Worm (Caenorhabditis elegans) whole organism, L4 larva: ENCODE results near the gene ttr-6.

Experiments used
- F10B5.3 ChIP-seq: sonication (generic microtip); optimal IDR thresholded peaks from 2 replicates; lab custom pipeline; 2016; ENCODE audit warnings: mild to moderate bottlenecking, missing genetic modification characterization, missing compliant biosample characterization
- F44E2.7 ChIP-seq: fragments of 200-800 bp; sonication (Bioruptor generic); IDR thresholded peaks from 2 replicates; pipeline ENCODE4 v2.1.2; 2022; ENCODE audit warnings: missing genetic modification characterization, missing compliant biosample characterization
- F49E8.2 ChIP-seq: sonication (generic microtip); optimal IDR thresholded peaks from 2 replicates; lab custom pipeline; 2016; ENCODE audit warnings: missing compliant biosample characterization, mild to moderate bottlenecking, missing genetic modification characterization, borderline replicate concordance
- Y5F2A.4 ChIP-seq: fragments of 200-800 bp; sonication (Bioruptor generic); optimal IDR thresholded peaks from 2 replicates; lab custom pipeline; 2018; ENCODE audit warnings: mild to moderate bottlenecking, missing genetic modification characterization, missing compliant biosample characterization
- Y75B8A.6 ChIP-seq: fragments of 200-800 bp; sonication (Bioruptor generic); IDR thresholded peaks from 2 replicates; pipeline ENCODE4 v1.3.6; 2022; ENCODE audit warnings: missing genetic modification reagents, missing genetic modification characterization, missing compliant biosample characterization
- ZK337.2 ChIP-seq: fragments of 200-800 bp; sonication (Bioruptor generic); IDR thresholded peaks from 2 replicates; pipeline ENCODE4 v1.3.6; 2022; ENCODE audit warnings: missing genetic modification reagents, missing genetic modification characterization, missing compliant biosample characterization
- aha-1 ChIP-seq: fragments of 150-350 bp; peaks from one replicate; lab custom pipeline; 2014; ENCODE audit warnings: missing biosample characterization, missing genetic modification characterization
- aly-2 ChIP-seq: sonication (generic microtip); optimal IDR thresholded peaks from 2 replicates; lab custom pipeline; 2018; ENCODE audit warnings: missing biosample characterization, missing genetic modification characterization
- ceh-82 ChIP-seq: sonication (generic microtip); optimal IDR thresholded peaks from 2 replicates; lab custom pipeline; 2017; ENCODE audit warnings: missing biosample characterization, missing genetic modification characterization
- ces-1 ChIP-seq: fragments of 150-350 bp; sonication (generic microtip); optimal IDR thresholded peaks from 4 replicates; lab custom pipeline; 2014; ENCODE audit warnings: missing biosample characterization, missing genetic modification reagents, missing genetic modification characterization
- daf-12 ChIP-seq: fragments of 150-350 bp; optimal IDR thresholded peaks from 2 replicates; lab custom pipeline; 2014; ENCODE audit warnings: missing biosample characterization, missing genetic modification reagents, missing genetic modification characterization
- daf-16 ChIP-seq, 3 experiments: sonication (generic microtip); optimal IDR thresholded peaks; 2 replicates each; lab custom pipeline; 2016 to 2017; ENCODE audit warnings: missing genetic modification characterization in 3 of 3, missing genetic modification reagents in 3 of 3, mild to moderate bottlenecking in 2 of 3, missing compliant biosample characterization in 2 of 3, missing biosample characterization in 1 of 3, moderate library complexity in 1 of 3
- dmd-8 ChIP-seq: fragments of 200-800 bp; sonication (Bioruptor generic); IDR thresholded peaks from 2 replicates; pipeline ENCODE4 v1.3.6; 2022; ENCODE audit warnings: missing genetic modification characterization, missing compliant biosample characterization
- duxl-1 ChIP-seq: sonication (generic microtip); optimal IDR thresholded peaks from 2 replicates; lab custom pipeline; 2016; ENCODE audit warnings: mild to moderate bottlenecking, missing genetic modification characterization, moderate library complexity, missing compliant biosample characterization; ENCODE audit not compliant: poor library complexity
- dve-1 ChIP-seq: sonication (generic microtip); optimal IDR thresholded peaks from 2 replicates; lab custom pipeline; 2017; ENCODE audit warnings: antibody characterized with exemption, mild to moderate bottlenecking, missing genetic modification characterization, missing compliant biosample characterization; ENCODE audit not compliant: insufficient read depth
- gei-8 ChIP-seq: fragments of 200-800 bp; sonication (Bioruptor generic); optimal IDR thresholded peaks from 2 replicates; lab custom pipeline; 2018; ENCODE audit warnings: mild to moderate bottlenecking, missing genetic modification characterization, missing compliant biosample characterization
- hlh-11 ChIP-seq: fragments of 200-800 bp; sonication (Bioruptor generic); optimal IDR thresholded peaks from 2 replicates; lab custom pipeline; 2018; ENCODE audit warnings: mild to moderate bottlenecking, missing genetic modification characterization, missing compliant biosample characterization
- hlh-30 ChIP-seq: sonication (generic microtip); optimal IDR thresholded peaks from 2 replicates; lab custom pipeline; 2017; ENCODE audit warnings: antibody characterized with exemption, mild to moderate bottlenecking, missing genetic modification characterization, missing compliant biosample characterization; ENCODE audit not compliant: insufficient read depth
- hmg-1.1 ChIP-seq: fragments of 200-800 bp; sonication (Bioruptor generic); IDR thresholded peaks from 2 replicates; pipeline ENCODE4 v1.3.6; 2022; ENCODE audit warnings: missing genetic modification reagents, missing genetic modification characterization, missing compliant biosample characterization
- lin-1 ChIP-seq: fragments of 200-800 bp; sonication (Bioruptor generic); IDR thresholded peaks from 2 replicates; pipeline ENCODE4 v1.3.6; 2022; ENCODE audit warnings: missing genetic modification reagents, missing genetic modification characterization, missing compliant biosample characterization
- lir-3 ChIP-seq: sonication (generic microtip); optimal IDR thresholded peaks from 2 replicates; lab custom pipeline; 2016; ENCODE audit warnings: mild to moderate bottlenecking, missing genetic modification characterization, missing compliant biosample characterization
- mes-2 ChIP-seq: sonication (generic microtip); optimal IDR thresholded peaks from 2 replicates; lab custom pipeline; 2016; ENCODE audit warnings: missing genotype, mild to moderate bottlenecking, missing genetic modification characterization, missing compliant biosample characterization; ENCODE audit not compliant: poor library complexity, severe bottlenecking
- nhr-10 ChIP-seq: fragments of 150-350 bp; optimal IDR thresholded peaks from 2 replicates; lab custom pipeline; 2014; ENCODE audit warnings: missing biosample characterization, missing genetic modification characterization
- nhr-11 ChIP-seq: fragments of 150-350 bp; optimal IDR thresholded peaks from 2 replicates; lab custom pipeline; 2014; ENCODE audit warnings: missing biosample characterization, missing genetic modification characterization
- nhr-41 ChIP-seq: fragments of 200-800 bp; sonication (Bioruptor generic); IDR thresholded peaks from 2 replicates; pipeline ENCODE4 v1.3.6; 2022; ENCODE audit warnings: missing genetic modification reagents, missing genetic modification characterization, missing compliant biosample characterization
- nhr-6 ChIP-seq: fragments of 150-350 bp; optimal IDR thresholded peaks from 2 replicates; lab custom pipeline; 2014; ENCODE audit warnings: missing biosample characterization, missing genetic modification characterization
- pha-4 ChIP-seq, 2 experiments: fragments of 150-350 bp in 1 of 2; fragments of 200-800 bp in 1 of 2; sonication (Bioruptor generic) in 1 of 2; IDR thresholded peaks in 1 of 2; optimal IDR thresholded peaks in 1 of 2; 2 replicates each; pipeline versions ENCODE4 v1.3.6 to Lab custom; 2014 to 2022; ENCODE audit warnings: missing genetic modification characterization in 2 of 2, missing genetic modification reagents in 2 of 2, missing biosample characterization in 1 of 2, missing compliant biosample characterization in 1 of 2
- php-3 ChIP-seq: fragments of 200-800 bp; sonication (Bioruptor generic); IDR thresholded peaks from 2 replicates; pipeline ENCODE4 v1.3.6; 2022; ENCODE audit warnings: missing genetic modification reagents, missing genetic modification characterization, missing compliant biosample characterization
- sdz-12 ChIP-seq: fragments of 200-800 bp; sonication (Bioruptor generic); optimal IDR thresholded peaks from 2 replicates; lab custom pipeline; 2018; ENCODE audit warnings: mild to moderate bottlenecking, missing genetic modification characterization, missing compliant biosample characterization
- snpc-4 ChIP-seq: fragments of 150-350 bp; optimal IDR thresholded peaks from 2 replicates; lab custom pipeline; 2014; ENCODE audit warnings: missing biosample characterization, missing genetic modification characterization
- spr-1 ChIP-seq: sonication (generic microtip); optimal IDR thresholded peaks from 2 replicates; lab custom pipeline; 2016; ENCODE audit warnings: mild to moderate bottlenecking, missing genetic modification characterization, missing compliant biosample characterization
- spr-3 ChIP-seq: fragments of 200-800 bp; sonication (Bioruptor generic); optimal IDR thresholded peaks from 2 replicates; lab custom pipeline; 2018; ENCODE audit warnings: mild to moderate bottlenecking, missing genetic modification characterization, missing compliant biosample characterization
- tag-97 ChIP-seq: fragments of 200-800 bp; sonication (Bioruptor generic); IDR thresholded peaks from 2 replicates; pipeline ENCODE4 v1.3.6; 2022; ENCODE audit warnings: missing genetic modification characterization, missing compliant biosample characterization
- tra-1 ChIP-seq: fragments of 200-800 bp; sonication (Bioruptor generic); IDR thresholded peaks from 2 replicates; pipeline ENCODE4 v1.3.6; 2022; ENCODE audit warnings: missing genetic modification reagents, missing genetic modification characterization, missing compliant biosample characterization
- vab-7 ChIP-seq: fragments of 200-800 bp; sonication (Bioruptor generic); IDR thresholded peaks from 2 replicates; pipeline ENCODE4 v1.3.6; 2022; ENCODE audit warnings: missing genetic modification reagents, missing genetic modification characterization, missing compliant biosample characterization
- zfp-2 ChIP-seq: sonication (generic microtip); optimal IDR thresholded peaks from 2 replicates; lab custom pipeline; 2016; ENCODE audit warnings: mild to moderate bottlenecking, missing genetic modification characterization, missing compliant biosample characterization
- zip-11 ChIP-seq: fragments of 200-800 bp; sonication (Bioruptor generic); IDR thresholded peaks from 2 replicates; pipeline ENCODE4 v1.3.6; 2022; ENCODE audit warnings: missing genetic modification characterization, missing compliant biosample characterization
- ztf-11 ChIP-seq: fragments of 150-350 bp; optimal IDR thresholded peaks from 2 replicates; lab custom pipeline; 2014; ENCODE audit warnings: missing biosample characterization, missing genetic modification characterization

Gene ttr-6

DNA sequence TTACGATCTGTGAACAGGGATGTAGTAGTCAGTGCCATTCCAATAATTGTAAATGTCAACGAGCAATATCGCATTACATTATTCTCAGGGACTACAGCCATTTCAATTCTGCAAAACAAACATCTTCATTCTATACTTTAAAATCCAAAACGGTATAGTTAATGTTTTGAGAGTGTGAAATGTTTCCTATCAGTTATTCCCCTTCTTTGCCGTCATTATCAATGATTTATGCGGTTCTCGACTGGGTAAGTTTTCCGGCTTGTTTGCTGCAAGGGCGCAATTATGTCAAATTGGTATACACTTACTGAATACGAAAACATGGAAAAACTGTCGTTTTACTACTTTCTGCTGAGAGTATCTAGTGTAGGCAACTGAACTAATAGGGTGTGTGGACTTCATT is 6.2 kb upstream of the ttr-6 start, which contains the start of gene F23G4.1:
Gene F23G4.1, minus strand, starts transcription at position 101 of the 400 bp plus-strand sequence.
- TF ChIP-seq lin-1 (GFP tag; lab: Robert Waterston, UW) = no peak
- TF ChIP-seq nhr-11 (tag; lab: Kevin White, UChicago) = no peak
- no peak for TF ChIP-seq daf-16 (GFP tag; optimal IDR thresholded peaks at IDR 0.05; lab: Kevin White, UChicago)
- TF ChIP-seq daf-16 (tag; optimal IDR thresholded peaks at IDR 0.05; lab: Kevin White, UChicago) = peak; percentile 45

DNA sequence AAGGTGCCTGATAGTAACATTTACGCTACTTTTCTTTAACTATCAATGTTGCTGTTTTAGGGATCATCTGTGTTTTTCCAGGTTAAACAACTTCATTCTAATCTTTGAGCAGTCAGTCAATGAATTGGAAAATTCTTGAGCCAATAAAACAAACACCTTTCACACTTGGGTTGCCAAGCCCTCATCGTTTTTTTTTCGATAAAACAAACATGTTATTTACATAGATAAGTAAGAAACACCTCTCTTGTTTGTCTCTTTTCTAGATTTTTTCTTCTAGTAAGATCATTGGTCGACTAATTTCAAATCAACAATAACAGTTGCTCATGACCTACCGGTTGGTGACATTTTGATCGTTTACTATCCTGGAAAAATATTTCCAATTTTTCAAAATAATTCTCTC is 5.0 kb upstream of the ttr-6 start:
- peak in 1 of 2 experiments; percentile 84 for TF ChIP-seq daf-16 (GFP tag; optimal IDR thresholded peaks at IDR 0.05; lab: Kevin White, UChicago)
- peak; percentile 79 for TF ChIP-seq daf-16 (tag; optimal IDR thresholded peaks at IDR 0.05; lab: Kevin White, UChicago)
- no peak for TF ChIP-seq zip-11 (GFP tag; lab: Robert Waterston, UW)
- TF ChIP-seq, all 104 proteins: peak for 1

DNA sequence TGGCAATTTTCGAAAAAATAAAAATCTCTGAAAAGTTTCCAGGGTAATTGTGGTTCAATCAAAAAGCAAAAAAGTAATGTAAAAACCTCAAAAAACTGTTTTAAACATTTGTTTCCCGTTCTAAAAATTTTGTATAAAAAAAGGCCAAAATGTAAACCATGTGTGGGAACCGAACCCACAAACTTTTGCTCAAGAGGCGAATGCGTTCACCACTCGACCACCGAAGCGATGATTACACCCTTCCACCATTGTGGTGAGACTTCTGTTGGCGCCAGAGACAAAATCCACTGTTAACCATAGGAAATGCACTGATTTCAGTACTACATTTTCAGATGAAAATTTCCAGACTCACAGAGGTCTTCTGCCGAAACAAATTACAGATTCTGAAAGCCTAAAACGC is 4.2 kb upstream of the ttr-6 start:
- peak; percentile 46; the same call in 1 of the 2 replicates for TF ChIP-seq vab-7 (GFP tag; lab: Robert Waterston, UW)

DNA sequence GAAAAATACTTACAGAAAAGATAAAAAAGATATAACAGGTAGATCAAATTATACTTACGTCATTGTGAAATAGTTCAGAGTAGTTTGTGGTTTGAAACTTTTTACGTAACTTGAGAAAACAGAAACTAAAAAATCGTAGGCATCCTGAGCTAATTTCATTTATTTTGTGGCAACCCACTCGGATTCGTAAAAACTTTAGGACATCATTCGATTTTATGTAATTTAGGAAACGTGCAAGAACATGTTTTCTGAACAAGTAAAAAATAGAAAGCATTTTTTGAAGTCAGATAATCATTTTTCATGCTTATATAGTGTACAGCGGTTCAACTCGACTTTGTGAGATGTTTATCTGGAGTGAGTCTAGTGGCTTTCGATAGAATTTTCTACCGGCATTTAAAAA is 1.8 kb upstream of the ttr-6 start, which contains the start of gene hic-1:
Gene hic-1, minus strand, starts transcription at position 101 of the 400 bp plus-strand sequence.
- TF ChIP-seq dmd-8 (GFP tag; lab: Robert Waterston, UW) = no peak

DNA sequence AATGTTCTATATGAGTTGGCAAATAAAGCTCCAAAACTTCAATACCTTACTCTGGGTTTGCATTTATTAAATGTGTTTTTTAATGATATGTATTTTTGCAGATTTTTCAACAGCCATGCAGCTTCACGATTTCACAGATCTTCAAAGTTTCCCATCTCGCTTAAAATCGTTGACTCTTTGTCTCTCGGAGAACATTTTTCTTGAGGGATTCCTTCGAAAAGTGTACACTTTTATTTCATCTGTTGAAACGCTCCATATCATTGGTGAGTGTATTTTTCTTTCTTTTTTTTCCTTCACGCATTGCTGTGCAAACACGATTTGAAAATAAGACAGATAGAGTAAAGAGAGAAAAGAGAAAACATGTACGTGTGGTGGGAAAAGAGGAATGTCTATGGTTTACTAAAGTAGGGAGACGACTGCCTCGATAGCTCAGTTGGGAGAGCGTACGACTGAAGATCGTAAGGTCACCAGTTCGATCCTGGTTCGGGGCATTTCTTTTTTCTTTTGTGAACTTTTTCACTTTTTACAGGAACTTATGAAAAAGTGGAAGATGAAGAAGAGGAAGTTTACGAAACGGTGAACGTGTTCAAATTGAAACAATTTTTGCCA is 3.6 kb downstream of the ttr-6 start:
- TF ChIP-seq php-3 (peak; percentile 83), dve-1 (tag; lab: Kevin White, UChicago) (peak; percentile 52), Y75B8A.6 (GFP tag; lab: Robert Waterston, UW) (peak; percentile 81; the same call in 1 of the 2 replicates), sdz-12 (GFP tag; lab: Kevin White, UChicago) (peak; percentile 46), lir-3 (tag; lab: Kevin White, UChicago) (peak; percentile 37), zfp-2 (tag; lab: Kevin White, UChicago) (no peak), vab-7 (GFP tag; lab: Robert Waterston, UW) (peak; percentile 91), aha-1 (tag; lab: Kevin White, UChicago) (no peak), nhr-41 (GFP tag; lab: Robert Waterston, UW) (peak; percentile 59; the same call in 1 of the 2 replicates), F49E8.2 (peak; percentile 58), Y5F2A.4 (GFP tag; lab: Kevin White, UChicago) (peak; percentile 61), F44E2.7 (GFP tag; lab: Robert Waterston, UW) (peak; percentile 87; the same call in 1 of the 2 replicates), snpc-4 (no peak), daf-12 (tag; lab: Kevin White, UChicago) (no peak), spr-3 (peak; percentile 67), hlh-30 (tag; lab: Kevin White, UChicago) (peak; percentile 79), gei-8 (peak; percentile 81), ztf-11 (no peak), ces-1 (GFP tag; lab: Kevin White, UChicago) (peak; percentile 30), ceh-82 (no peak), tag-97 (GFP tag; lab: Robert Waterston, UW) (no peak), duxl-1 (tag; lab: Kevin White, UChicago) (no peak), hlh-11 (tag; lab: Kevin White, UChicago) (peak; percentile 52), nhr-11 (tag; lab: Kevin White, UChicago) (peak; percentile 57), F10B5.3 (peak; percentile 51), aly-2 (tag; lab: Kevin White, UChicago) (no peak), daf-16 (GFP tag; optimal IDR thresholded peaks at IDR 0.05; lab: Kevin White, UChicago) (peak; percentile 63 to 93), daf-16 (tag; optimal IDR thresholded peaks at IDR 0.05; lab: Kevin White, UChicago) (peak; percentile 68), ZK337.2 (GFP tag; lab: Robert Waterston, UW) (0 out of 2 replicates have a peak, but pooled peaks have one; percentile 45), zip-11 (GFP tag; lab: Robert Waterston, UW) (0 out of 2 replicates have a peak, but pooled peaks have one; percentile 52), lin-1 (GFP tag; lab: Robert Waterston, UW) (peak; percentile 91), pha-4 (GFP tag; IDR thresholded peaks at IDR 0.05; lab: Robert Waterston, UW) (peak; percentile 95), pha-4 (tag; optimal IDR thresholded peaks at IDR 0.05; lab: Kevin White, UChicago) (no peak), spr-1 (tag; lab: Kevin White, UChicago) (peak; percentile 49), mes-2 (tag; lab: Kevin White, UChicago) (peak; percentile 87), tra-1 (GFP tag; lab: Robert Waterston, UW) (peak; percentile 90), hmg-1.1 (GFP tag; lab: Robert Waterston, UW) (peak; percentile 91), nhr-10 (tag; lab: Kevin White, UChicago) (no peak), nhr-6 (tag; lab: Kevin White, UChicago) (peak; percentile 44)
